Fruit fly (Drosophila melanogaster): Measurements from ENCODE around the gene Arts.

DNA sequence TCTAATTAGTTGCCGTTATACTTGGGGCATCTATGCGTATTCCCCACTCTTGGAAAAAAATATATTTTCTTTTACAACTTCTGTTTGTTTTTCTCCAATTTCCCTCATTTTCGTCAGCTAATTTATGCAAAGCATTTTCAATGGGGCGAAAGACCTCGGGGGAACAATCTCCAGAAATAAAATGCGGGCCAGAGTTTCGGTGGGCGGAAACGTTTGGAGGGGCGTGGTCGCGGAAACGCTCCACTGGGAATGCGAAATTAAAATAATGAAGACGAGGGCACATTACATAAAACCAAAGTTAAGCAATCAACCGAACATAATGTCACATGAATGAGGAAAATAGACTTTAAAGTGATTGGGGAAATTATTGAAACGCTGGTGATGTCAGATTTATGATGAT, 38.4 kb downstream of the Arts start:
- peak; percentile 31 for TF ChIP-seq Med (GFP tag)
- TF ChIP-seq CG8388 (GFP tag; optimal IDR thresholded peaks at IDR 0.05), result no peak
- TF ChIP-seq fd3F (GFP tag; optimal IDR thresholded peaks at IDR 0.05), result no peak
- no peak for TF ChIP-seq fu2 (GFP tag; optimal IDR thresholded peaks at IDR 0.05)
- TF ChIP-seq Ets65A (GFP tag), result no peak
- no peak for TF ChIP-seq fd96Cb (tag; optimal IDR thresholded peaks at IDR 0.05)

Data from whole organism, embryonic.